Worm (Caenorhabditis elegans): ENCODE results near the gene fubl-3.

ce11 chrX:17471703-17472102, 37.5 kb downstream of the fubl-3 start:
- no peak for TF ChIP-seq mep-1 (tag; optimal IDR thresholded peaks at IDR 0.05)
- no peak for TF ChIP-seq mab-5 (tag; optimal IDR thresholded peaks at IDR 0.05)
- TF ChIP-seq nhr-12 (tag; optimal IDR thresholded peaks at IDR 0.05), result no peak
- TF ChIP-seq hlh-1 (tag; optimal IDR thresholded peaks at IDR 0.05), result no peak
- TF ChIP-seq nhr-76 (tag; optimal IDR thresholded peaks at IDR 0.05), result no peak
- no peak for TF ChIP-seq zip-8 (tag; optimal IDR thresholded peaks at IDR 0.05)
- no peak for TF ChIP-seq unc-62 (GFP tag; optimal IDR thresholded peaks at IDR 0.05)
- TF ChIP-seq nhr-28 (tag; optimal IDR thresholded peaks at IDR 0.05), result no peak
- TF ChIP-seq blmp-1 (tag; optimal IDR thresholded peaks at IDR 0.05), result no peak
